Fruit fly (Drosophila melanogaster) whole organism, prepupa: ENCODE data around the gene rho-5.

Experiments
- Blimp-1 ChIP-seq: fragments of 200-800 bp; sonication (Bioruptor generic); optimal IDR thresholded peaks from 3 replicates; lab custom pipeline; 2017; ENCODE audit warnings: missing biosample characterization, missing genetic modification characterization, mild to moderate bottlenecking, moderate library complexity, missing genetic modification reagents
- CG10631 ChIP-seq: fragments of 200-800 bp; sonication (Bioruptor generic); optimal IDR thresholded peaks from 2 replicates; lab custom pipeline; 2016; ENCODE audit warnings: missing biosample characterization, missing genetic modification characterization
- CG11294 ChIP-seq: fragments of 200-800 bp; sonication (Bioruptor generic); IDR thresholded peaks from 2 replicates; pipeline ENCODE4 v1.3.6; 2022; ENCODE audit warnings: missing biosample characterization, missing genetic modification characterization
- CG11762 ChIP-seq: fragments of 200-800 bp; sonication (Bioruptor generic); optimal IDR thresholded peaks from 3 replicates; lab custom pipeline; 2016; ENCODE audit warnings: missing biosample characterization, missing genetic modification characterization; ENCODE audit not compliant: insufficient read depth
- CG11902 ChIP-seq: fragments of 200-800 bp; sonication (Bioruptor generic); optimal IDR thresholded peaks from 3 replicates; lab custom pipeline; 2016; ENCODE audit warnings: missing biosample characterization, missing genetic modification characterization
- CG15336 ChIP-seq: fragments of 200-800 bp; sonication (Bioruptor generic); IDR thresholded peaks from 2 replicates; pipeline ENCODE4 v1.3.6; 2022; ENCODE audit warnings: missing biosample characterization, missing genetic modification characterization
- CG1621 ChIP-seq: fragments of 200-800 bp; sonication (Bioruptor generic); optimal IDR thresholded peaks from 3 replicates; lab custom pipeline; 2018; ENCODE audit warnings: missing biosample characterization, mild to moderate bottlenecking, missing genetic modification characterization
- CG16779 ChIP-seq: fragments of 200-800 bp; sonication (Bioruptor generic); optimal IDR thresholded peaks from 3 replicates; lab custom pipeline; 2017; ENCODE audit warnings: missing biosample characterization, mild to moderate bottlenecking, missing genetic modification characterization
- CG3032 ChIP-seq: fragments of 200-800 bp; optimal IDR thresholded peaks from 2 replicates; lab custom pipeline; 2019; ENCODE audit warnings: missing biosample characterization, mild to moderate bottlenecking, missing genetic modification characterization, moderate library complexity
- CG34406 ChIP-seq: fragments of 200-800 bp; sonication (Bioruptor generic); optimal IDR thresholded peaks from 3 replicates; lab custom pipeline; 2016; ENCODE audit warnings: missing biosample characterization, missing genetic modification characterization
- CG4318 ChIP-seq: fragments of 200-800 bp; sonication (Bioruptor generic); optimal IDR thresholded peaks from 3 replicates; lab custom pipeline; 2017; ENCODE audit warnings: missing biosample characterization, mild to moderate bottlenecking, missing genetic modification characterization
- CG6792 ChIP-seq: fragments of 200-800 bp; sonication (Bioruptor generic); optimal IDR thresholded peaks from 3 replicates; lab custom pipeline; 2016; ENCODE audit warnings: missing biosample characterization, missing genetic modification characterization
- CG6854 ChIP-seq: fragments of 200-800 bp; sonication (Bioruptor generic); optimal IDR thresholded peaks from 2 replicates; lab custom pipeline; 2017; ENCODE audit warnings: missing biosample characterization, mild to moderate bottlenecking, missing genetic modification characterization
- CG7368 ChIP-seq: fragments of 200-800 bp; sonication (Bioruptor generic); optimal IDR thresholded peaks from 3 replicates; lab custom pipeline; 2016; ENCODE audit warnings: missing biosample characterization, missing genetic modification characterization
- CG8119 ChIP-seq: fragments of 200-800 bp; sonication (Bioruptor generic); IDR thresholded peaks from 3 replicates; pipeline ENCODE4 v1.3.6; 2022; ENCODE audit warnings: missing biosample characterization, missing genetic modification characterization
- CG8632 ChIP-seq: fragments of 200-800 bp; sonication (Bioruptor generic); optimal IDR thresholded peaks from 3 replicates; lab custom pipeline; 2016; ENCODE audit warnings: missing biosample characterization, missing genetic modification characterization
- CG9139 ChIP-seq: fragments of 200-800 bp; sonication (Bioruptor generic); optimal IDR thresholded peaks from 3 replicates; lab custom pipeline; 2017; ENCODE audit warnings: missing biosample characterization, mild to moderate bottlenecking, missing genetic modification characterization
- Eip75B ChIP-seq: fragments of 200-800 bp; sonication (Bioruptor generic); optimal IDR thresholded peaks from 3 replicates; lab custom pipeline; 2016; ENCODE audit warnings: missing biosample characterization, missing genetic modification characterization
- Eip78C ChIP-seq: fragments of 200-800 bp; sonication (Bioruptor generic); peaks from one replicate; lab custom pipeline; 2016; ENCODE audit warnings: missing biosample characterization, missing genetic modification characterization
- Eip93F ChIP-seq: fragments of 200-800 bp; sonication (Bioruptor generic); optimal IDR thresholded peaks from 2 replicates; lab custom pipeline; 2016; ENCODE audit warnings: missing biosample characterization, mild to moderate bottlenecking, missing genetic modification characterization
- Ets96B ChIP-seq: fragments of 200-800 bp; optimal IDR thresholded peaks from 2 replicates; lab custom pipeline; 2019; ENCODE audit warnings: missing biosample characterization, mild to moderate bottlenecking, missing genetic modification characterization, moderate library complexity
- Hr39 ChIP-seq: fragments of 200-800 bp; sonication (Bioruptor generic); optimal IDR thresholded peaks from 2 replicates; lab custom pipeline; 2016; ENCODE audit warnings: missing biosample characterization, missing genetic modification characterization
- Hr4 ChIP-seq: fragments of 200-800 bp; sonication (Bioruptor generic); optimal IDR thresholded peaks from 3 replicates; lab custom pipeline; 2016; ENCODE audit warnings: missing biosample characterization, missing genetic modification characterization
- Met ChIP-seq: fragments of 200-800 bp; sonication (Bioruptor generic); optimal IDR thresholded peaks from 3 replicates; lab custom pipeline; 2016; ENCODE audit warnings: missing biosample characterization, missing genetic modification characterization
- OdsH ChIP-seq: fragments of 200-800 bp; sonication (Bioruptor generic); optimal IDR thresholded peaks from 3 replicates; lab custom pipeline; 2016; ENCODE audit warnings: missing biosample characterization, missing genetic modification characterization
- Smox ChIP-seq: fragments of 200-800 bp; sonication (Bioruptor generic); optimal IDR thresholded peaks from 3 replicates; lab custom pipeline; 2016; ENCODE audit warnings: missing biosample characterization, missing genetic modification characterization
- Sox102F ChIP-seq: fragments of 200-800 bp; sonication (Bioruptor generic); optimal IDR thresholded peaks from 2 replicates; lab custom pipeline; 2016; ENCODE audit warnings: missing biosample characterization, mild to moderate bottlenecking, missing genetic modification characterization
- Sox14 ChIP-seq: fragments of 200-800 bp; sonication (Bioruptor generic); optimal IDR thresholded peaks from 3 replicates; lab custom pipeline; 2016; ENCODE audit warnings: missing biosample characterization, missing genetic modification characterization
- Sox15 ChIP-seq: fragments of 200-800 bp; sonication (Bioruptor generic); optimal IDR thresholded peaks from 3 replicates; lab custom pipeline; 2016; ENCODE audit warnings: missing biosample characterization, missing genetic modification characterization
- achi ChIP-seq: fragments of 200-800 bp; sonication (Bioruptor generic); optimal IDR thresholded peaks from 3 replicates; lab custom pipeline; 2016; ENCODE audit warnings: missing biosample characterization, missing genetic modification characterization
- acj6 ChIP-seq: fragments of 200-800 bp; sonication (Bioruptor generic); optimal IDR thresholded peaks from 3 replicates; lab custom pipeline; 2016; ENCODE audit warnings: missing biosample characterization, missing genetic modification characterization
- cyc ChIP-seq: fragments of 200-800 bp; sonication (Bioruptor generic); optimal IDR thresholded peaks from 3 replicates; lab custom pipeline; 2016; ENCODE audit warnings: missing biosample characterization, missing genetic modification characterization
- dac ChIP-seq: fragments of 200-800 bp; sonication (Bioruptor generic); optimal IDR thresholded peaks from 2 replicates; lab custom pipeline; 2017; ENCODE audit warnings: missing biosample characterization, mild to moderate bottlenecking, missing genetic modification characterization
- dsx ChIP-seq: fragments of 200-800 bp; optimal IDR thresholded peaks from 3 replicates; lab custom pipeline; 2019; ENCODE audit warnings: missing biosample characterization, mild to moderate bottlenecking, missing genetic modification characterization, moderate library complexity; ENCODE audit not compliant: poor library complexity, severe bottlenecking
- eg ChIP-seq: fragments of 200-800 bp; sonication (Bioruptor generic); IDR thresholded peaks from 3 replicates; pipeline ENCODE4 v1.3.6; 2022; ENCODE audit warnings: missing biosample characterization, missing genetic modification characterization
- esn ChIP-seq: fragments of 200-800 bp; sonication (Bioruptor generic); optimal IDR thresholded peaks from 2 replicates; lab custom pipeline; 2016; ENCODE audit warnings: missing biosample characterization, mild to moderate bottlenecking, missing genetic modification characterization, moderate library complexity
- fd59A ChIP-seq: fragments of 200-800 bp; sonication (Bioruptor generic); optimal IDR thresholded peaks from 2 replicates; lab custom pipeline; 2017; ENCODE audit warnings: missing biosample characterization, mild to moderate bottlenecking, missing genetic modification characterization, missing genetic modification reagents
- fkh ChIP-seq: fragments of 200-800 bp; sonication (Bioruptor generic); optimal IDR thresholded peaks from 3 replicates; lab custom pipeline; 2017; ENCODE audit warnings: missing biosample characterization, mild to moderate bottlenecking, missing genetic modification characterization, moderate library complexity
- lz ChIP-seq: fragments of 200-800 bp; sonication (Bioruptor generic); optimal IDR thresholded peaks from 3 replicates; lab custom pipeline; 2016; ENCODE audit warnings: missing biosample characterization, missing genetic modification characterization
- net ChIP-seq: fragments of 200-800 bp; sonication (Bioruptor generic); optimal IDR thresholded peaks from 3 replicates; lab custom pipeline; 2016; ENCODE audit warnings: missing biosample characterization, missing genetic modification characterization
- pdm3 ChIP-seq: fragments of 200-800 bp; sonication (Bioruptor generic); optimal IDR thresholded peaks from 3 replicates; lab custom pipeline; 2016; ENCODE audit warnings: missing biosample characterization, missing genetic modification characterization
- spab ChIP-seq: fragments of 200-800 bp; sonication (Bioruptor generic); optimal IDR thresholded peaks from 2 replicates; lab custom pipeline; 2017; ENCODE audit warnings: missing biosample characterization, mild to moderate bottlenecking, missing genetic modification characterization, missing genetic modification reagents
- ss ChIP-seq, 2 experiments: fragments of 200-800 bp; sonication (Bioruptor generic); optimal IDR thresholded peaks; 2 replicates in 1 of 2; 3 replicates in 1 of 2; lab custom pipeline; 2017 to 2018; ENCODE audit warnings: mild to moderate bottlenecking in 2 of 2, missing biosample characterization in 2 of 2, missing genetic modification characterization in 2 of 2, moderate library complexity in 1 of 2
- svp ChIP-seq: fragments of 200-800 bp; sonication (Bioruptor generic); peaks from one replicate; lab custom pipeline; 2016; ENCODE audit warnings: missing biosample characterization, missing genetic modification characterization
- vri ChIP-seq: fragments of 200-800 bp; sonication (Bioruptor generic); optimal IDR thresholded peaks from 3 replicates; lab custom pipeline; 2016; ENCODE audit warnings: missing biosample characterization, mild to moderate bottlenecking, missing genetic modification characterization

The rho-5 gene

DNA sequence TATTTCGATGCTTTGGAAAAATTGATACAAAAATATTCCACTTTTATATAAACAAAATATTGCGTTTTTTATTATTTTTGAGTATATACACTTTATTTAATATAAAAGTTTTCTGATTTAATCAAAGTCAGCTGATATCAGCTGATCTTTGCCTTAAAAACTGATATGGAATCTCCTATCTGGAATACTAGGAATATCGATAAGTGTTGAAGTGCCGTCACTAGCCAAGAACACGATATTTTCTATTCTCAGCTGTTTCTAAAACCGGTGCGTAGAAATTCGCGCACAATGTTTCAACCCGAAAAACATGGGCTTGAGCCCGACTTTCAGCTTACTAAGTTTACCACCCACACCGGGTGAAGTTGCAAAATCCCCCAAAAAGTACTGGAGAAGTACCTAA, 31.2 kb downstream of the rho-5 start, which contains the start of gene Sps2:
TSS of gene Sps2 (plus strand) at position 124 of the 400 bp plus-strand sequence.
- TF ChIP-seq Blimp-1 (GFP tag; lab: Kevin White, UChicago), result no peak

DNA sequence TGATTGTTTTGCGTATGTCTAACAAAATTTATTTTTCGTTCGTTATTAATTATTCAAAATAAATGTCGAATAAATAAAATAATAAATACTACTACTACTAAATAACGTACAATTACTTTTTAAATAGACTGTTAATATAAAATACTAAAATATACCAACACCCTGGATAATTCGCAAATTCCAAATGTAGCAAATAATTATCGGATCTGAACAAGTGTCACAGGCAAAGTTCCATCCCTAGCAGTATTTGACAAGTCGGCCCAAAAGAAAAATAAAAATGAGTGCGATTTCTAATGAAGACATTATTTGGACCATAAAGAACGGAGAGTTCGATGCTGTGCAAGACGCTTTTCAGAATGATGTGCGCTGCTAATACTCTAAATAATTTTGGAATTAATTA, 32.3 kb downstream of the rho-5 start, which contains the start of gene CG31715:
TSS of gene CG31715 (plus strand) at position 212 of the 400 bp plus-strand sequence.
- TF ChIP-seq CG3032 (no peak), fd59A (GFP tag; lab: Kevin White, UChicago) (no peak), dac (no peak), cyc (GFP tag; lab: Kevin White, UChicago) (no peak), CG10631 (GFP tag; lab: Kevin White, UChicago) (peak; percentile 10), fkh (GFP tag; lab: Kevin White, UChicago) (no peak), eg (no peak), CG16779 (tag; lab: Kevin White, UChicago) (no peak), Eip93F (peak; percentile 17), Ets96B (tag; lab: Kevin White, UChicago) (peak; percentile 26), CG6854 (no peak), Sox102F (peak; percentile 50), vri (GFP tag; lab: Kevin White, UChicago) (peak; percentile 35), pdm3 (GFP tag; lab: Kevin White, UChicago) (peak; percentile 23), lz (GFP tag; lab: Kevin White, UChicago) (no peak), Eip78C (GFP tag; lab: Kevin White, UChicago) (no peak), CG6792 (GFP tag; lab: Kevin White, UChicago) (no peak), CG11762 (no peak), Eip75B (peak; percentile 38), CG8119 (GFP tag; lab: Robert Waterston, UW) (no peak), esn (GFP tag; lab: Kevin White, UChicago) (peak; percentile 29), Sox14 (GFP tag; lab: Kevin White, UChicago) (peak; percentile 3), dsx (GFP tag; lab: Kevin White, UChicago) (peak; percentile 27), CG15336 (no peak; the same call in 1 of the 2 replicates), ss (GFP tag; optimal IDR thresholded peaks at IDR 0.05; lab: Kevin White, UChicago) (no peak), Met (peak; percentile 13), acj6 (GFP tag; lab: Kevin White, UChicago) (peak; percentile 3), achi (GFP tag; lab: Kevin White, UChicago) (peak; percentile 95), Sox15 (GFP tag; lab: Kevin White, UChicago) (no peak), Hr4 (GFP tag; lab: Kevin White, UChicago) (peak; percentile 16), svp (peak; percentile 58), CG34406 (GFP tag; lab: Kevin White, UChicago) (no peak), OdsH (no peak), CG8632 (GFP tag; lab: Kevin White, UChicago) (peak; percentile 25)

dm6 chr2L:10339841-10340240, 33.9 kb downstream of the rho-5 start:
- TF ChIP-seq Eip78C (GFP tag; lab: Kevin White, UChicago) (peak; percentile 24), svp (peak; percentile 71), Eip75B (no peak)

DNA sequence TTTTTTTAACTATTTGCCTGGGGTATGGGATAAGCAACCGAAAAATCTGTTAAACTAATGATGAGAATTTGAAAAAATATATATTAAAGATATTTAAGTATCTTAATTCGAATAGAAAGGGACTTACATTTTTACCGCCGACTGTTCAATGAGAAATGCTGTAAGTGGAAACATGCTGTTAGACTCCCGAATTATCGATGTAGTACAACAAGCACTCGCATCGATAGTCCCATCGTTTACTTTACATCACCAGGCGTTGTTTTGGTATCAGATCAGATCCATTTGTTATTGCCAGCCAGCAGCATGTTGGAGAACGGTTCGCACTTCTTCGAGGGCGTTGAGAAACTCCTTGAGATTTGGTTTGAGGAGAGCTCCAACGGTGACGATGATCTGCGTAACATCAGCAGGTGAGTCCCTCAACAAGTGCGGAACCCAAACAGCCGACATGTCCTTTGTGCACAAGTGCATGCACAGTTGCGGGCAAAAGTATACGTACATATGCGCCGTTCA, 34.4 kb downstream of the rho-5 start, which contains the start of gene SamDC:
TSS of gene SamDC (plus strand) at position 246 of the 510 bp plus-strand sequence.
- TF ChIP-seq pdm3 (GFP tag; lab: Kevin White, UChicago) (peak; percentile 39), esn (GFP tag; lab: Kevin White, UChicago) (peak; percentile 53), dsx (GFP tag; lab: Kevin White, UChicago) (peak; percentile 19), Smox (GFP tag; lab: Kevin White, UChicago) (peak; percentile 25), lz (GFP tag; lab: Kevin White, UChicago) (peak; percentile 15), Hr39 (GFP tag; lab: Kevin White, UChicago) (no peak), Eip75B (peak; percentile 9), CG15336 (peak; percentile 63), CG16779 (tag; lab: Kevin White, UChicago) (no peak), CG9139 (GFP tag; lab: Kevin White, UChicago) (no peak), Sox15 (GFP tag; lab: Kevin White, UChicago) (no peak), OdsH (peak; percentile 31), CG8632 (GFP tag; lab: Kevin White, UChicago) (no peak), CG1621 (tag; lab: Kevin White, UChicago) (no peak), cyc (GFP tag; lab: Kevin White, UChicago) (peak; percentile 1), CG4318 (GFP tag; lab: Kevin White, UChicago) (no peak), CG11902 (GFP tag; lab: Kevin White, UChicago) (no peak), achi (GFP tag; lab: Kevin White, UChicago) (peak; percentile 1), CG10631 (GFP tag; lab: Kevin White, UChicago) (peak; percentile 45), dac (no peak), net (GFP tag; lab: Kevin White, UChicago) (peak; percentile 13), spab (GFP tag; lab: Kevin White, UChicago) (no peak), CG7368 (GFP tag; lab: Kevin White, UChicago) (no peak), CG11294 (GFP tag; lab: Robert Waterston, UW) (no peak)
